Worm (Caenorhabditis elegans) whole organism, early embryonic: ENCODE results near the gene T11F9.1.
A peak's percentile ranks its signal among the peaks of the same experiment; 100 is the strongest.
"Not testable (repeated sequence)": the region's sequence is repeated elsewhere in the genome, so short reads cannot be mapped to it uniquely, and the experiment has no call there.

ENCODE experiments used
- F13C5.2 ChIP-seq: sonication (generic microtip); optimal IDR thresholded peaks from 2 replicates; lab custom pipeline; 2017; ENCODE audit warnings: mild to moderate bottlenecking, missing genetic modification characterization, inconsistent platforms, missing compliant biosample characterization
- aly-1 ChIP-seq: sonication (generic microtip); optimal IDR thresholded peaks from 2 replicates; lab custom pipeline; 2016; ENCODE audit warnings: missing genetic modification characterization, missing compliant biosample characterization
- ama-1 ChIP-seq: fragments of 150-350 bp; optimal IDR thresholded peaks from 2 replicates; lab custom pipeline; 2014
- ceh-13 ChIP-seq: fragments of 200-800 bp; sonication (Bioruptor generic); optimal IDR thresholded peaks from 2 replicates; lab custom pipeline; 2018; ENCODE audit warnings: mild to moderate bottlenecking, missing genetic modification characterization, missing compliant biosample characterization
- ceh-36 ChIP-seq: sonication (generic microtip); optimal IDR thresholded peaks from 2 replicates; lab custom pipeline; 2016; ENCODE audit warnings: missing genetic modification characterization, inconsistent platforms, missing compliant biosample characterization
- ets-7 ChIP-seq: sonication (generic microtip); optimal IDR thresholded peaks from 2 replicates; lab custom pipeline; 2016; ENCODE audit warnings: missing genotype, missing genetic modification characterization, missing compliant biosample characterization
- flt-1 ChIP-seq: fragments of 200-800 bp; sonication (Bioruptor generic); IDR thresholded peaks from 2 replicates; pipeline ENCODE4 v1.3.6; 2022; ENCODE audit warnings: missing genetic modification characterization, missing compliant biosample characterization
- hmbx-1 ChIP-seq: sonication (generic microtip); optimal IDR thresholded peaks from 2 replicates; lab custom pipeline; 2016; ENCODE audit warnings: mild to moderate bottlenecking, missing genetic modification characterization, missing compliant biosample characterization
- hmg-4 ChIP-seq: fragments of 200-800 bp; sonication (Bioruptor generic); optimal IDR thresholded peaks from 2 replicates; lab custom pipeline; 2018; ENCODE audit warnings: mild to moderate bottlenecking, missing genetic modification characterization, missing compliant biosample characterization
- pes-1 ChIP-seq: fragments of 200-800 bp; sonication (Bioruptor generic); IDR thresholded peaks from 2 replicates; pipeline ENCODE4 v1.3.6; 2022; ENCODE audit warnings: missing genetic modification reagents, missing genetic modification characterization, missing compliant biosample characterization
- sea-1 ChIP-seq: fragments of 200-800 bp; sonication (Bioruptor generic); conservative IDR thresholded peaks from 2 replicates; pipeline ENCODE4 v1.3.6; 2022; ENCODE audit warnings: missing genetic modification characterization, missing compliant biosample characterization
- tbx-11 ChIP-seq: fragments of 200-800 bp; sonication (Bioruptor generic); IDR thresholded peaks from 2 replicates; pipeline ENCODE4 v1.3.6; 2022; ENCODE audit warnings: missing genetic modification characterization, missing compliant biosample characterization
- tbx-37 ChIP-seq: fragments of 200-800 bp; sonication (Bioruptor generic); conservative IDR thresholded peaks from 2 replicates; pipeline ENCODE4 v1.3.6; 2022; ENCODE audit warnings: missing genetic modification reagents, missing genetic modification characterization, missing compliant biosample characterization

DNA sequence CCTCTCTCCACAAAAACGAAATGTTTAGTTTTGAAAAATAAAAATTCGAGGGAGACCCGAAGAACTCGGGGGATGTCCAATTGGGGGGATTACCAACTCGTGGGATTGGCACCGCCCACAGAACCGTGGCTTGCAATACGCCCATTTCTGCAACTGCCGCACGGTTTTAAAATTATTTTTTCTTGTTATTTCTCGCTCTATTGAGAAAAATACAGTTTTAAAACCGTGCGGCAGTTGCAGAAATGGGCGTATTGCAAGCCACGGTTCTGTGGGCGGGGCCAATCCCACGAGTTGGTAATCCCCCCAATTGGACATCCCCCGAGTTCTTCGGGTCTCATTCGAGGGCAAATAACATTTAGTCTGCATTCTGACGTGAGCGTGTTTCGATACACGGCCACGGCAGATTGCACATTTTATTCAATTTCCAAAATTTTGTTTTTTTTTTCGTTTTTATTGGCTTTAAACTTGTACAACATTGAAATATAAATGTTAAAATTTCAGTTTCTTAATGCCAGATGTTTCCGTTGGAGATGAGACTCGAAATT is 45.6 kb downstream of the T11F9.1 start, which contains the start of the genes C55A6.1 and C55A6.10:
- TF ChIP-seq F13C5.2 (tag; lab: Kevin White, UChicago); flt-1 (GFP tag; lab: Robert Waterston, UW); ama-1 (lab: Kevin White, UChicago); pes-1 (GFP tag; lab: Robert Waterston, UW); ceh-13; ceh-36 (tag; lab: Kevin White, UChicago); aly-1; hmbx-1 (tag; lab: Kevin White, UChicago); tbx-37; hmg-4 (GFP tag; lab: Kevin White, UChicago): not testable (repeated sequence)
- TF ChIP-seq sea-1 (peak; percentile 57; the same call in 1 of the 2 replicates), tbx-11 (GFP tag; lab: Robert Waterston, UW) (peak; percentile 62; the same call in 1 of the 2 replicates), ets-7 (tag; lab: Kevin White, UChicago) (peak; percentile 15)
